Worm (Caenorhabditis elegans) whole organism, L4/young adult: ENCODE data around the gene Y38C1AA.19.
"Not testable (repeated sequence)": the region's sequence is repeated elsewhere in the genome, so short reads cannot be mapped to it uniquely, and the experiment has no call there.

Experiments used
- W03F9.2 ChIP-seq: fragments of 150-350 bp; optimal IDR thresholded peaks from 2 replicates; lab custom pipeline; 2014; ENCODE audit warnings: missing biosample characterization, missing genetic modification characterization
- dao-5 ChIP-seq: sonication (generic microtip); optimal IDR thresholded peaks from 2 replicates; lab custom pipeline; 2016; ENCODE audit warnings: missing genotype, missing genetic modification characterization, moderate library complexity, missing compliant biosample characterization
- him-1 ChIP-seq: sonication (generic microtip); optimal IDR thresholded peaks from 2 replicates; lab custom pipeline; 2016; ENCODE audit warnings: missing genotype, missing genetic modification reagents, missing genetic modification characterization, missing compliant biosample characterization

Gene Y38C1AA.19

ce11 chrIV:159864-160263 lies at the start of gene Y38C1AA.19:
Y38C1AA.19 (plus strand) TSS chrIV:160164.
- TF ChIP-seq him-1 (tag; lab: Kevin White, UChicago) (no peak), W03F9.2 (tag; lab: Kevin White, UChicago) (no peak), dao-5 (no peak)

- TF ChIP-seq dao-5; W03F9.2 (tag; lab: Kevin White, UChicago); him-1 (tag; lab: Kevin White, UChicago): not testable (repeated sequence)
Measured at ce11 chrIV:111377-111776, 48.6 kb upstream of the Y38C1AA.19 start, which contains the start of gene F29C4.4. F29C4.4 (plus strand) TSS chrIV:111677.

ce11 chrIV:118786-119185 lies 41.2 kb upstream of the Y38C1AA.19 start:
- TF ChIP-seq dao-5 (no peak), him-1 (tag; lab: Kevin White, UChicago) (no peak), W03F9.2 (tag; lab: Kevin White, UChicago) (no peak)

- no peak for TF ChIP-seq dao-5
- no peak for TF ChIP-seq W03F9.2 (tag; lab: Kevin White, UChicago)
- TF ChIP-seq him-1 (tag; lab: Kevin White, UChicago): no peak
Measured at ce11 chrIV:119792-120191, 40.2 kb upstream of the Y38C1AA.19 start.

- TF ChIP-seq him-1 (tag; lab: Kevin White, UChicago) (no peak), W03F9.2 (tag; lab: Kevin White, UChicago) (no peak), dao-5 (no peak)
Measured at ce11 chrIV:121607-122006, 38.4 kb upstream of the Y38C1AA.19 start, which contains the start of gene tut-1. tut-1 (minus strand) TSS chrIV:121707.

ce11 chrIV:125881-126781 lies 33.8 kb upstream of the Y38C1AA.19 start, which contains the start of the genes grld-1 and cox-6C:
grld-1 (minus strand) TSS chrIV:125931.
cox-6C (plus strand) TSS chrIV:126731.
- no peak for TF ChIP-seq him-1 (tag; lab: Kevin White, UChicago)
- TF ChIP-seq W03F9.2 (tag; lab: Kevin White, UChicago): peak; percentile 82
- no peak for TF ChIP-seq dao-5

- TF ChIP-seq dao-5 (no peak), him-1 (tag; lab: Kevin White, UChicago) (no peak), W03F9.2 (tag; lab: Kevin White, UChicago) (no peak)
Measured at ce11 chrIV:128525-128924, 31.4 kb upstream of the Y38C1AA.19 start.

ce11 chrIV:130150-130549 lies 29.8 kb upstream of the Y38C1AA.19 start:
- no peak for TF ChIP-seq W03F9.2 (tag; lab: Kevin White, UChicago)
- TF ChIP-seq him-1 (tag; lab: Kevin White, UChicago): no peak
- no peak for TF ChIP-seq dao-5

- peak; percentile 10 for TF ChIP-seq him-1 (tag; lab: Kevin White, UChicago)
- no peak for TF ChIP-seq dao-5
Measured at ce11 chrIV:132095-132494, 27.9 kb upstream of the Y38C1AA.19 start, which contains the start of gene daf-1. daf-1 (plus strand) TSS chrIV:132416.

ce11 chrIV:133968-134367 lies 26.0 kb upstream of the Y38C1AA.19 start:
- TF ChIP-seq W03F9.2 (tag; lab: Kevin White, UChicago) (no peak), him-1 (tag; lab: Kevin White, UChicago) (no peak), dao-5 (no peak)

ce11 chrIV:139652-140051 lies 20.3 kb upstream of the Y38C1AA.19 start:
- TF ChIP-seq W03F9.2 (tag; lab: Kevin White, UChicago): no peak

- TF ChIP-seq dao-5 (no peak), W03F9.2 (tag; lab: Kevin White, UChicago) (no peak), him-1 (tag; lab: Kevin White, UChicago) (no peak)
Measured at ce11 chrIV:141022-141421, 18.9 kb upstream of the Y38C1AA.19 start.

- TF ChIP-seq him-1 (tag; lab: Kevin White, UChicago): peak; percentile 54
- peak; percentile 39 for TF ChIP-seq dao-5
- no peak for TF ChIP-seq W03F9.2 (tag; lab: Kevin White, UChicago)
Measured at ce11 chrIV:143807-144371, 16.1 kb upstream of the Y38C1AA.19 start.

ce11 chrIV:147819-148218 lies 12.1 kb upstream of the Y38C1AA.19 start, which contains the start of gene col-99:
col-99 (minus strand) TSS chrIV:147919.
- TF ChIP-seq him-1 (tag; lab: Kevin White, UChicago) (no peak), dao-5 (no peak), W03F9.2 (tag; lab: Kevin White, UChicago) (no peak)
